Fruit fly (Drosophila melanogaster): Measurements from ENCODE around the gene Coq4.

DNA sequence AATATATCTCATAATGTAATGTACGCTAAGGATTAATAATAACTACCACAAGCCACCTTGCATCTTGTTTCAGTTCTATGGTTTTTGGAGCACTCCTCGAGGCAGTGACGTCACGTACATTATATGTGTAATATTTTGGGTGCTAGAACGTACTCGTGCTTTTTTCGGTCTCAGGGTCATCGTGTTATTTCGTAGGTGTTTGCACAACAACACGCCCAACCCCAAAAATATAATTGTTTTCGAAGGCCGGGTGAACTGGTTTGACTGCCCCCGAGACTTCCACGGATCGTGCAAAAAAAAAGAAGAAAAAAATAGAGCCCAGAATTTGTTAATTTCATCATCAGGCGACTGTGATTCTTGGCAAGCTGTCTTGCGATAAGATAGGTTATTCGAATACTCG is 43.1 kb upstream of the Coq4 start:
- no peak for TF ChIP-seq Dll (optimal IDR thresholded peaks at IDR 0.05)
- no peak for TF ChIP-seq EcR (GFP tag; optimal IDR thresholded peaks at IDR 0.05)
- no peak for TF ChIP-seq psq (optimal IDR thresholded peaks at IDR 0.05)
